Fruit fly (Drosophila melanogaster) whole organism, embryonic: Measurements from ENCODE around the gene smo.

ENCODE experiments used
- Atf3 ChIP-seq: fragments of 200-800 bp; sonication (Bioruptor generic); optimal IDR thresholded peaks from 3 replicates; lab custom pipeline; 2016; ENCODE audit warnings: missing biosample characterization, missing genetic modification characterization
- B-H2 ChIP-seq: fragments of 200-800 bp; sonication (Bioruptor generic); optimal IDR thresholded peaks from 2 replicates; lab custom pipeline; 2018; ENCODE audit warnings: missing biosample characterization, mild to moderate bottlenecking, missing genetic modification characterization
- CG14965 ChIP-seq: fragments of 200-800 bp; sonication (Bioruptor generic); optimal IDR thresholded peaks from 2 replicates; lab custom pipeline; 2016; ENCODE audit warnings: missing biosample characterization, missing genetic modification characterization, borderline replicate concordance
- CG15601 ChIP-seq: fragments of 200-800 bp; sonication (Bioruptor generic); optimal IDR thresholded peaks from 3 replicates; lab custom pipeline; 2019; ENCODE audit warnings: missing biosample characterization, mild to moderate bottlenecking, missing genetic modification characterization, moderate library complexity
- CG17186 ChIP-seq: fragments of 200-800 bp; sonication (Bioruptor generic); optimal IDR thresholded peaks from 3 replicates; lab custom pipeline; 2017; ENCODE audit warnings: missing biosample characterization, missing genetic modification reagents, missing genetic modification characterization
- CG17328 ChIP-seq: fragments of 200-800 bp; sonication (Bioruptor generic); IDR thresholded peaks from 2 replicates; pipeline ENCODE4 v1.3.6; 2022; ENCODE audit warnings: missing biosample characterization, missing genetic modification characterization
- CG17802 ChIP-seq: fragments of 200-800 bp; sonication (Bioruptor generic); optimal IDR thresholded peaks from 2 replicates; lab custom pipeline; 2018; ENCODE audit warnings: missing biosample characterization, mild to moderate bottlenecking, missing genetic modification characterization, moderate library complexity
- CG18599 ChIP-seq: fragments of 200-800 bp; sonication (Bioruptor generic); optimal IDR thresholded peaks from 3 replicates; lab custom pipeline; 2017; ENCODE audit warnings: missing biosample characterization, missing genetic modification characterization, mild to moderate bottlenecking, moderate library complexity, missing genetic modification reagents
- CG30020 ChIP-seq: fragments of 200-800 bp; optimal IDR thresholded peaks from 2 replicates; lab custom pipeline; 2019; ENCODE audit warnings: missing biosample characterization, mild to moderate bottlenecking, missing genetic modification characterization, moderate library complexity
- CG31388 ChIP-seq: fragments of 200-800 bp; sonication (Bioruptor generic); optimal IDR thresholded peaks from 2 replicates; lab custom pipeline; 2016; ENCODE audit warnings: missing biosample characterization, missing genetic modification characterization
- CG6654 ChIP-seq: fragments of 200-800 bp; sonication (Bioruptor generic); optimal IDR thresholded peaks from 2 replicates; lab custom pipeline; 2017; ENCODE audit warnings: missing biosample characterization, mild to moderate bottlenecking, missing genetic modification characterization
- CG6854 ChIP-seq: fragments of 200-800 bp; sonication (Bioruptor generic); optimal IDR thresholded peaks from 3 replicates; lab custom pipeline; 2017; ENCODE audit warnings: missing biosample characterization, mild to moderate bottlenecking, missing genetic modification characterization
- CG7928 ChIP-seq: fragments of 200-800 bp; sonication (Bioruptor generic); optimal IDR thresholded peaks from 2 replicates; lab custom pipeline; 2017; ENCODE audit warnings: missing biosample characterization, mild to moderate bottlenecking, missing genetic modification characterization
- CG7963 ChIP-seq: fragments of 200-800 bp; sonication (Bioruptor generic); IDR thresholded peaks from 3 replicates; pipeline ENCODE4 v1.3.6; 2022; ENCODE audit warnings: missing biosample characterization, missing genetic modification characterization; ENCODE audit not compliant: partially characterized antibody
- D19B ChIP-seq: fragments of 200-800 bp; sonication (Bioruptor generic); optimal IDR thresholded peaks from 2 replicates; lab custom pipeline; 2017; ENCODE audit warnings: missing biosample characterization, mild to moderate bottlenecking, missing genetic modification characterization
- Dad ChIP-seq: fragments of 200-800 bp; sonication (Bioruptor generic); optimal IDR thresholded peaks from 3 replicates; lab custom pipeline; 2016; ENCODE audit warnings: missing biosample characterization, missing genetic modification characterization
- Dp ChIP-seq: fragments of 200-800 bp; sonication (Bioruptor generic); optimal IDR thresholded peaks from 2 replicates; lab custom pipeline; 2018; ENCODE audit warnings: missing biosample characterization, mild to moderate bottlenecking, missing genetic modification characterization, moderate library complexity
- E2f1 ChIP-seq: fragments of 200-800 bp; sonication (Bioruptor generic); IDR thresholded peaks from 2 replicates; pipeline ENCODE4 v1.3.6; 2022; ENCODE audit warnings: missing biosample characterization, missing genetic modification characterization
- Lhr ChIP-seq: fragments of 200-800 bp; sonication (Bioruptor generic); optimal IDR thresholded peaks from 3 replicates; lab custom pipeline; 2017; ENCODE audit warnings: mild to moderate bottlenecking, missing biosample characterization, missing genetic modification reagents, missing genetic modification characterization
- Lpt ChIP-seq: fragments of >200 bp; optimal IDR thresholded peaks from 2 replicates; lab custom pipeline; 2018; ENCODE audit warnings: missing biosample characterization, missing genetic modification characterization
- NK7.1 ChIP-seq: fragments of 200-800 bp; sonication (Bioruptor generic); optimal IDR thresholded peaks from 3 replicates; lab custom pipeline; 2016; ENCODE audit warnings: missing biosample characterization, missing genetic modification characterization
- Oli ChIP-seq: fragments of 200-800 bp; sonication (Bioruptor generic); optimal IDR thresholded peaks from 2 replicates; lab custom pipeline; 2018; ENCODE audit warnings: missing biosample characterization, mild to moderate bottlenecking, missing genetic modification characterization, moderate library complexity
- Spps ChIP-seq: fragments of 200-800 bp; sonication (Bioruptor generic); optimal IDR thresholded peaks from 2 replicates; lab custom pipeline; 2018; ENCODE audit warnings: missing biosample characterization, mild to moderate bottlenecking, missing genetic modification characterization
- bbx ChIP-seq: fragments of 200-800 bp; sonication (Bioruptor generic); IDR thresholded peaks from 2 replicates; pipeline ENCODE4 v1.3.6; 2022; ENCODE audit warnings: missing biosample characterization, missing genetic modification characterization; ENCODE audit not compliant: partially characterized antibody
- bcd ChIP-seq: fragments of 200-800 bp; sonication (Bioruptor generic); optimal IDR thresholded peaks from 2 replicates; lab custom pipeline; 2017; ENCODE audit warnings: missing biosample characterization, mild to moderate bottlenecking, missing genetic modification characterization
- bigmax ChIP-seq: fragments of 200-800 bp; sonication (Bioruptor generic); optimal IDR thresholded peaks from 2 replicates; lab custom pipeline; 2018; ENCODE audit warnings: missing biosample characterization, mild to moderate bottlenecking, missing genetic modification characterization
- btn ChIP-seq: fragments of 200-800 bp; sonication (Bioruptor generic); optimal IDR thresholded peaks from 2 replicates; lab custom pipeline; 2016; ENCODE audit warnings: missing biosample characterization, missing genetic modification characterization
- caup ChIP-seq: fragments of 200-800 bp; sonication (Bioruptor generic); optimal IDR thresholded peaks from 3 replicates; lab custom pipeline; 2017; ENCODE audit warnings: missing biosample characterization, mild to moderate bottlenecking, missing genetic modification characterization, moderate library complexity; ENCODE audit not compliant: severe bottlenecking
- crol ChIP-seq: fragments of 200-800 bp; sonication (Bioruptor generic); IDR thresholded peaks from 2 replicates; pipeline ENCODE4 v1.3.6; 2022; ENCODE audit warnings: missing biosample characterization, missing genetic modification characterization
- grau ChIP-seq: fragments of 200-800 bp; optimal IDR thresholded peaks from 3 replicates; lab custom pipeline; 2019; ENCODE audit warnings: missing biosample characterization, mild to moderate bottlenecking, missing genetic modification characterization, moderate library complexity
- hb ChIP-seq: fragments of 200-800 bp; sonication (Bioruptor generic); IDR thresholded peaks from 3 replicates; pipeline ENCODE4 v1.3.6; 2022; ENCODE audit warnings: missing biosample characterization, missing genetic modification characterization; ENCODE audit not compliant: partially characterized antibody
- her ChIP-seq: fragments of 200-800 bp; sonication (Bioruptor generic); optimal IDR thresholded peaks from 2 replicates; lab custom pipeline; 2016; ENCODE audit warnings: missing biosample characterization, missing genetic modification characterization
- kah ChIP-seq: fragments of 200-800 bp; sonication (Bioruptor generic); optimal IDR thresholded peaks from 2 replicates; lab custom pipeline; 2018; ENCODE audit warnings: missing biosample characterization, mild to moderate bottlenecking, missing genetic modification characterization
- kni ChIP-seq: fragments of 200-800 bp; sonication (Bioruptor generic); optimal IDR thresholded peaks from 3 replicates; lab custom pipeline; 2017; ENCODE audit warnings: mild to moderate bottlenecking, missing biosample characterization, missing genetic modification reagents, missing genetic modification characterization
- lbe ChIP-seq: fragments of 200-800 bp; sonication (Bioruptor generic); optimal IDR thresholded peaks from 2 replicates; lab custom pipeline; 2016; ENCODE audit warnings: missing biosample characterization, mild to moderate bottlenecking, missing genetic modification characterization
- lilli ChIP-seq: fragments of 200-800 bp; sonication (Bioruptor generic); optimal IDR thresholded peaks from 3 replicates; lab custom pipeline; 2016; ENCODE audit warnings: missing biosample characterization, missing genetic modification characterization
- lmd ChIP-seq: fragments of 200-800 bp; sonication (Bioruptor generic); IDR thresholded peaks from 2 replicates; pipeline ENCODE4 v1.3.6; 2022; ENCODE audit warnings: missing biosample characterization, missing genetic modification characterization
- nerfin-1 ChIP-seq: fragments of 200-800 bp; sonication (Bioruptor generic); optimal IDR thresholded peaks from 3 replicates; lab custom pipeline; 2019; ENCODE audit warnings: missing biosample characterization, mild to moderate bottlenecking, missing genetic modification characterization, moderate library complexity
- nom ChIP-seq: fragments of 200-800 bp; sonication (Bioruptor generic); optimal IDR thresholded peaks from 2 replicates; lab custom pipeline; 2017; ENCODE audit warnings: missing biosample characterization, missing genetic modification characterization, mild to moderate bottlenecking, moderate library complexity, missing genetic modification reagents
- odd ChIP-seq: fragments of 200-800 bp; sonication (Bioruptor generic); optimal IDR thresholded peaks from 2 replicates; lab custom pipeline; 2017; ENCODE audit warnings: missing biosample characterization, mild to moderate bottlenecking, missing genetic modification characterization
- pfk ChIP-seq: fragments of 200-800 bp; sonication (Bioruptor generic); optimal IDR thresholded peaks from 2 replicates; lab custom pipeline; 2018; ENCODE audit warnings: missing biosample characterization, mild to moderate bottlenecking, missing genetic modification characterization, moderate library complexity
- ro ChIP-seq: fragments of 200-800 bp; sonication (Bioruptor generic); IDR thresholded peaks from 2 replicates; pipeline ENCODE4 v1.3.6; 2022; ENCODE audit warnings: missing biosample characterization, missing genetic modification characterization
- slbo ChIP-seq: fragments of 200-800 bp; sonication (Bioruptor generic); IDR thresholded peaks from 2 replicates; pipeline ENCODE4 v1.3.6; 2022; ENCODE audit warnings: missing biosample characterization, missing genetic modification characterization
- sug ChIP-seq: fragments of 200-800 bp; optimal IDR thresholded peaks from 2 replicates; lab custom pipeline; 2019; ENCODE audit warnings: missing biosample characterization, mild to moderate bottlenecking, missing genetic modification characterization, moderate library complexity
- tio ChIP-seq: fragments of 200-800 bp; sonication (Bioruptor generic); optimal IDR thresholded peaks from 2 replicates; lab custom pipeline; 2017; ENCODE audit warnings: missing biosample characterization, missing genetic modification characterization, inconsistent platforms
- twi ChIP-seq: fragments of 200-800 bp; optimal IDR thresholded peaks from 2 replicates; lab custom pipeline; 2019; ENCODE audit warnings: missing biosample characterization, mild to moderate bottlenecking, missing genetic modification characterization, moderate library complexity
- vvl ChIP-seq: fragments of 200-800 bp; sonication (Bioruptor generic); IDR thresholded peaks from 2 replicates; pipeline ENCODE4 v1.3.6; 2022; ENCODE audit warnings: missing biosample characterization, missing genetic modification characterization
- zen2 ChIP-seq: fragments of 200-800 bp; sonication (Bioruptor generic); IDR thresholded peaks from 3 replicates; pipeline ENCODE4 v1.3.6; 2022; ENCODE audit warnings: missing biosample characterization, missing genetic modification characterization; ENCODE audit not compliant: partially characterized antibody

Gene smo

dm6 chr2L:250507-251215 lies 26.7 kb upstream of the smo start, which contains the start of gene kis (continued):
- peak; percentile 23 for TF ChIP-seq bcd (GFP tag; lab: Kevin White, UChicago)
- peak; percentile 48 for TF ChIP-seq nerfin-1
- no peak for TF ChIP-seq D19B (GFP tag; lab: Kevin White, UChicago)
- no peak for TF ChIP-seq Atf3 (GFP tag; lab: Kevin White, UChicago)
- TF ChIP-seq tio (GFP tag; lab: Kevin White, UChicago), result no peak
- 0 out of 2 replicates have a peak, but pooled peaks have one; percentile 14 for TF ChIP-seq E2f1
- no peak for TF ChIP-seq CG17328 (GFP tag; lab: Robert Waterston, UW)
- no peak for TF ChIP-seq odd
- peak; percentile 54 for TF ChIP-seq CG15601 (tag; lab: Kevin White, UChicago)
- TF ChIP-seq bbx (GFP tag; lab: Robert Waterston, UW), result peak; percentile 98
- peak; percentile 39 for TF ChIP-seq grau (tag; lab: Kevin White, UChicago)
- TF ChIP-seq her, result peak; percentile 35
- TF ChIP-seq lilli (GFP tag; lab: Kevin White, UChicago), result peak; percentile 76
- no peak for TF ChIP-seq bigmax (GFP tag; lab: Kevin White, UChicago)
- TF ChIP-seq lmd (GFP tag; lab: Robert Waterston, UW), result no peak
- peak; percentile 91 for TF ChIP-seq hb (GFP tag; lab: Robert Waterston, UW)
- no peak for TF ChIP-seq CG31388
- TF ChIP-seq CG6854, result no peak
- TF ChIP-seq ro (GFP tag; lab: Robert Waterston, UW), result no peak
- TF ChIP-seq Dp (GFP tag; lab: Kevin White, UChicago), result peak; percentile 56
- TF ChIP-seq crol (GFP tag; lab: Robert Waterston, UW), result peak; percentile 52
- TF ChIP-seq Dad, result peak; percentile 43
- TF ChIP-seq lbe, result peak; percentile 26
- TF ChIP-seq Spps (tag; lab: Kevin White, UChicago), result no peak
- peak; percentile 63 for TF ChIP-seq CG30020
- TF ChIP-seq CG18599 (GFP tag; lab: Kevin White, UChicago), result peak; percentile 42
- peak; percentile 65 for TF ChIP-seq B-H2
- peak; percentile 84 for TF ChIP-seq nom (GFP tag; lab: Kevin White, UChicago)
- no peak for TF ChIP-seq CG7928 (GFP tag; lab: Kevin White, UChicago)
- no peak for TF ChIP-seq CG6654 (GFP tag; lab: Kevin White, UChicago)
- TF ChIP-seq vvl (GFP tag; lab: Robert Waterston, UW), result peak; percentile 57; the same call in 1 of the 2 replicates
- TF ChIP-seq slbo (GFP tag; lab: Robert Waterston, UW), result peak; percentile 61
- peak; percentile 78 for TF ChIP-seq Lhr (GFP tag; lab: Kevin White, UChicago)
- TF ChIP-seq zen2 (GFP tag; lab: Robert Waterston, UW), result peak; percentile 94
- TF ChIP-seq kni (GFP tag; lab: Kevin White, UChicago), result peak; percentile 27
- peak; percentile 2 for TF ChIP-seq btn (GFP tag; lab: Kevin White, UChicago)
- TF ChIP-seq Lpt, result no peak
- TF ChIP-seq caup (GFP tag; lab: Kevin White, UChicago), result peak; percentile 49
- TF ChIP-seq kah, result peak; percentile 35
- TF ChIP-seq pfk, result no peak
- peak; percentile 3 for TF ChIP-seq NK7.1
- no peak for TF ChIP-seq CG14965 (GFP tag; lab: Kevin White, UChicago)
- TF ChIP-seq CG7963, result peak; percentile 83
- TF ChIP-seq Oli (tag; lab: Kevin White, UChicago), result peak; percentile 8
- peak; percentile 34 for TF ChIP-seq CG17186 (GFP tag; lab: Kevin White, UChicago)
- TF ChIP-seq CG17802, result no peak
- TF ChIP-seq sug (tag; lab: Kevin White, UChicago), result peak; percentile 64
- TF ChIP-seq twi, result peak; percentile 12
